Fruit fly (Drosophila melanogaster) whole organism, embryonic: Measurements from ENCODE around the gene pix.
A peak's percentile ranks its signal among the peaks of the same experiment; 100 is the strongest.

Source experiments
- Adf1 ChIP-seq: fragments of 200-800 bp; sonication (Bioruptor generic); IDR thresholded peaks from 2 replicates; pipeline ENCODE4 v1.3.6; 2022; ENCODE audit warnings: missing biosample characterization, missing genetic modification characterization
- Aef1 ChIP-seq: fragments of 200-800 bp; sonication (Bioruptor generic); IDR thresholded peaks from 3 replicates; pipeline ENCODE4 v1.3.6; 2022; ENCODE audit warnings: missing biosample characterization, missing genetic modification characterization
- CG11456 ChIP-seq: fragments of 200-800 bp; sonication (Bioruptor generic); IDR thresholded peaks from 3 replicates; pipeline ENCODE4 v1.3.6; 2022; ENCODE audit warnings: missing biosample characterization, missing genetic modification characterization
- CG11695 ChIP-seq: fragments of 200-800 bp; sonication (Bioruptor generic); IDR thresholded peaks from 3 replicates; pipeline ENCODE4 v1.3.6; 2022; ENCODE audit warnings: missing biosample characterization, missing genetic modification characterization
- CG13296 ChIP-seq: fragments of 200-800 bp; sonication (Bioruptor generic); optimal IDR thresholded peaks from 3 replicates; lab custom pipeline; 2018; ENCODE audit warnings: missing biosample characterization, mild to moderate bottlenecking, missing genetic modification characterization
- CG14441 ChIP-seq: fragments of 200-800 bp; sonication (Bioruptor generic); IDR thresholded peaks from 2 replicates; pipeline ENCODE4 v1.3.6; 2022; ENCODE audit warnings: missing biosample characterization, missing genetic modification characterization
- CG2129 ChIP-seq: fragments of 200-800 bp; sonication (Bioruptor generic); IDR thresholded peaks from 2 replicates; pipeline ENCODE4 v1.3.6; 2022; ENCODE audit warnings: missing biosample characterization, missing genetic modification characterization; ENCODE audit not compliant: partially characterized antibody
- CG31224 ChIP-seq: fragments of 200-800 bp; sonication (Bioruptor generic); IDR thresholded peaks from 2 replicates; pipeline ENCODE4 v1.3.6; 2022; ENCODE audit warnings: missing biosample characterization, missing genetic modification characterization
- CG31365 ChIP-seq: fragments of 200-800 bp; sonication (Bioruptor generic); optimal IDR thresholded peaks from 2 replicates; lab custom pipeline; 2018; ENCODE audit warnings: missing biosample characterization, mild to moderate bottlenecking, missing genetic modification characterization
- CG3163 ChIP-seq: fragments of 200-800 bp; sonication (Bioruptor generic); optimal IDR thresholded peaks from 3 replicates; lab custom pipeline; 2016; ENCODE audit warnings: missing biosample characterization, missing genetic modification characterization
- CG6254 ChIP-seq: fragments of 200-800 bp; sonication (Bioruptor generic); optimal IDR thresholded peaks from 3 replicates; lab custom pipeline; 2017; ENCODE audit warnings: mild to moderate bottlenecking, missing biosample characterization, missing genetic modification reagents, missing genetic modification characterization
- CG6272 ChIP-seq: fragments of 200-800 bp; sonication (Bioruptor generic); IDR thresholded peaks from 2 replicates; pipeline ENCODE4 v1.3.6; 2022; ENCODE audit warnings: missing biosample characterization, missing genetic modification characterization
- CG6683 ChIP-seq: fragments of 200-800 bp; sonication (Bioruptor generic); optimal IDR thresholded peaks from 2 replicates; lab custom pipeline; 2017; ENCODE audit warnings: missing biosample characterization, mild to moderate bottlenecking, missing genetic modification characterization, missing genetic modification reagents
- CG6791 ChIP-seq: fragments of 200-800 bp; sonication (Bioruptor generic); IDR thresholded peaks from 3 replicates; pipeline ENCODE4 v1.3.6; 2022; ENCODE audit warnings: missing biosample characterization, missing genetic modification characterization; ENCODE audit not compliant: partially characterized antibody
- CG9797 ChIP-seq: fragments of 200-800 bp; sonication (Bioruptor generic); optimal IDR thresholded peaks from 3 replicates; lab custom pipeline; 2018; ENCODE audit warnings: missing biosample characterization, mild to moderate bottlenecking, missing genetic modification characterization
- CHES-1-like ChIP-seq: fragments of 200-800 bp; sonication (Bioruptor generic); optimal IDR thresholded peaks from 2 replicates; lab custom pipeline; 2016; ENCODE audit warnings: missing biosample characterization, missing genetic modification characterization
- CrebB ChIP-seq: fragments of 200-800 bp; sonication (Bioruptor generic); optimal IDR thresholded peaks from 3 replicates; lab custom pipeline; 2018; ENCODE audit warnings: missing biosample characterization, mild to moderate bottlenecking, missing genetic modification characterization
- Gug ChIP-seq: fragments of 200-800 bp; sonication (Bioruptor generic); IDR thresholded peaks from 4 replicates; pipeline ENCODE4 v1.3.6; 2022; ENCODE audit warnings: missing biosample characterization, missing genetic modification characterization
- Hand ChIP-seq: fragments of 200-800 bp; sonication (Bioruptor generic); optimal IDR thresholded peaks from 2 replicates; lab custom pipeline; 2017; ENCODE audit warnings: mild to moderate bottlenecking, missing biosample characterization, missing genetic modification reagents, missing genetic modification characterization
- Myb ChIP-seq: fragments of 200-800 bp; sonication (Bioruptor generic); optimal IDR thresholded peaks from 2 replicates; lab custom pipeline; 2016; ENCODE audit warnings: missing biosample characterization, missing genetic modification characterization
- Sin3A ChIP-seq: fragments of >200 bp; optimal IDR thresholded peaks from 2 replicates; lab custom pipeline; 2018
- Sox100B ChIP-seq: fragments of 200-800 bp; sonication (Bioruptor generic); optimal IDR thresholded peaks from 3 replicates; lab custom pipeline; 2018; ENCODE audit warnings: missing biosample characterization, mild to moderate bottlenecking, missing genetic modification characterization
- Sry-δ ChIP-seq: fragments of 200-800 bp; sonication (Bioruptor generic); optimal IDR thresholded peaks from 2 replicates; lab custom pipeline; 2016; ENCODE audit warnings: missing biosample characterization, missing genetic modification characterization
- ap ChIP-seq: fragments of 200-800 bp; sonication (Bioruptor generic); IDR thresholded peaks from 2 replicates; pipeline ENCODE4 v1.3.6; 2022; ENCODE audit warnings: missing biosample characterization, missing genetic modification characterization
- ase ChIP-seq: fragments of 200-800 bp; sonication (Bioruptor generic); IDR thresholded peaks from 3 replicates; pipeline ENCODE4 v1.3.6; 2022; ENCODE audit warnings: missing biosample characterization, missing genetic modification characterization
- bcd ChIP-seq: fragments of 200-800 bp; sonication (Bioruptor generic); optimal IDR thresholded peaks from 2 replicates; lab custom pipeline; 2017; ENCODE audit warnings: missing biosample characterization, mild to moderate bottlenecking, missing genetic modification characterization
- btn ChIP-seq: fragments of 200-800 bp; sonication (Bioruptor generic); optimal IDR thresholded peaks from 2 replicates; lab custom pipeline; 2016; ENCODE audit warnings: missing biosample characterization, missing genetic modification characterization
- caup ChIP-seq: fragments of 200-800 bp; sonication (Bioruptor generic); optimal IDR thresholded peaks from 3 replicates; lab custom pipeline; 2017; ENCODE audit warnings: missing biosample characterization, mild to moderate bottlenecking, missing genetic modification characterization, moderate library complexity; ENCODE audit not compliant: severe bottlenecking
- chinmo ChIP-seq: fragments of 200-800 bp; sonication (Bioruptor generic); IDR thresholded peaks from 4 replicates; pipeline ENCODE4 v1.3.6; 2022; ENCODE audit warnings: missing biosample characterization, missing genetic modification characterization; ENCODE audit not compliant: partially characterized antibody
- chn ChIP-seq: fragments of 200-800 bp; sonication (Bioruptor generic); optimal IDR thresholded peaks from 2 replicates; lab custom pipeline; 2016; ENCODE audit warnings: missing biosample characterization, missing genetic modification characterization
- cwo ChIP-seq: fragments of 200-800 bp; sonication (Bioruptor generic); optimal IDR thresholded peaks from 3 replicates; lab custom pipeline; 2017; ENCODE audit warnings: missing biosample characterization, missing genetic modification characterization, mild to moderate bottlenecking, moderate library complexity, missing genetic modification reagents
- dimm ChIP-seq: fragments of 200-800 bp; sonication (Bioruptor generic); IDR thresholded peaks from 2 replicates; pipeline ENCODE4 v1.3.6; 2022; ENCODE audit warnings: missing biosample characterization, missing genetic modification characterization
- emc ChIP-seq: fragments of 200-800 bp; sonication (Bioruptor generic); optimal IDR thresholded peaks from 2 replicates; lab custom pipeline; 2016; ENCODE audit warnings: missing biosample characterization, missing genetic modification characterization
- ewg ChIP-seq: fragments of 200-800 bp; sonication (Bioruptor generic); optimal IDR thresholded peaks from 3 replicates; lab custom pipeline; 2017; ENCODE audit warnings: mild to moderate bottlenecking, missing biosample characterization, missing genetic modification reagents, missing genetic modification characterization
- hkb ChIP-seq, 2 experiments: fragments of 200-800 bp in 1 of 2; fragments of >200 bp in 1 of 2; sonication (Bioruptor generic) in 1 of 2; IDR thresholded peaks in 1 of 2; optimal IDR thresholded peaks in 1 of 2; 2 replicates each; pipeline versions ENCODE4 v1.3.6 to Lab custom; 2017 to 2022; ENCODE audit warnings: missing biosample characterization in 1 of 2, missing genetic modification characterization in 1 of 2
- jigr1 ChIP-seq: fragments of 200-800 bp; sonication (Bioruptor generic); IDR thresholded peaks from 3 replicates; pipeline ENCODE4 v1.3.6; 2022; ENCODE audit warnings: missing biosample characterization, missing genetic modification characterization
- mirr ChIP-seq: fragments of 200-800 bp; sonication (Bioruptor generic); optimal IDR thresholded peaks from 3 replicates; lab custom pipeline; 2018; ENCODE audit warnings: missing biosample characterization, mild to moderate bottlenecking, missing genetic modification characterization
- odd ChIP-seq: fragments of 200-800 bp; sonication (Bioruptor generic); optimal IDR thresholded peaks from 2 replicates; lab custom pipeline; 2017; ENCODE audit warnings: missing biosample characterization, mild to moderate bottlenecking, missing genetic modification characterization
- pb ChIP-seq: fragments of 200-800 bp; sonication (Bioruptor generic); optimal IDR thresholded peaks from 3 replicates; lab custom pipeline; 2016; ENCODE audit warnings: missing biosample characterization, missing genetic modification characterization
- pnt ChIP-seq: fragments of 200-800 bp; sonication (Bioruptor generic); optimal IDR thresholded peaks from 3 replicates; lab custom pipeline; 2016; ENCODE audit warnings: missing biosample characterization, missing genetic modification characterization
- pros ChIP-seq: fragments of 200-800 bp; sonication (Bioruptor generic); optimal IDR thresholded peaks from 3 replicates; lab custom pipeline; 2019; ENCODE audit warnings: missing biosample characterization, mild to moderate bottlenecking, missing genetic modification characterization, moderate library complexity
- row ChIP-seq: fragments of 200-800 bp; sonication (Bioruptor generic); IDR thresholded peaks from 3 replicates; pipeline ENCODE4 v1.3.6; 2022; ENCODE audit warnings: missing biosample characterization, missing genetic modification characterization
- schlank ChIP-seq: fragments of 200-800 bp; sonication (Bioruptor generic); optimal IDR thresholded peaks from 2 replicates; lab custom pipeline; 2018; ENCODE audit warnings: missing biosample characterization, mild to moderate bottlenecking, missing genetic modification characterization
- scrt ChIP-seq: fragments of 200-800 bp; sonication (Bioruptor generic); optimal IDR thresholded peaks from 2 replicates; lab custom pipeline; 2018; ENCODE audit warnings: missing biosample characterization, mild to moderate bottlenecking, missing genetic modification characterization, moderate library complexity
- sens ChIP-seq: fragments of 200-800 bp; sonication (Bioruptor generic); peaks from one replicate; lab custom pipeline; 2016; ENCODE audit warnings: missing biosample characterization, missing genetic modification characterization
- seq ChIP-seq: fragments of 200-800 bp; sonication (Bioruptor generic); IDR thresholded peaks from 2 replicates; pipeline ENCODE4 v1.3.6; 2022; ENCODE audit warnings: missing biosample characterization, missing genetic modification characterization
- so ChIP-seq: fragments of 200-800 bp; sonication (Bioruptor generic); IDR thresholded peaks from 3 replicates; pipeline ENCODE4 v1.3.6; 2022; ENCODE audit warnings: missing biosample characterization, missing genetic modification characterization
- sqz ChIP-seq: fragments of 200-800 bp; sonication (Bioruptor generic); optimal IDR thresholded peaks from 3 replicates; lab custom pipeline; 2018; ENCODE audit warnings: missing biosample characterization, mild to moderate bottlenecking, missing genetic modification characterization
- trem ChIP-seq: fragments of 200-800 bp; optimal IDR thresholded peaks from 3 replicates; lab custom pipeline; 2019; ENCODE audit warnings: missing biosample characterization, mild to moderate bottlenecking, missing genetic modification characterization, moderate library complexity
- usp ChIP-seq: fragments of >200 bp; optimal IDR thresholded peaks from 2 replicates; lab custom pipeline; 2017; ENCODE audit warnings: missing biosample characterization, missing genetic modification characterization

Gene pix

dm6 chr3L:8986582-8986981 lies 12.0 kb upstream of the pix start, which contains the start of gene CG5068 (continued):
- TF ChIP-seq pnt = no peak
- TF ChIP-seq trem (tag; lab: Kevin White, UChicago) = peak; percentile 55
- peak; percentile 32 for TF ChIP-seq Sry-δ
- TF ChIP-seq row = no peak
- no peak for TF ChIP-seq so (GFP tag; lab: Robert Waterston, UW)
- peak; percentile 77 for TF ChIP-seq CG9797 (GFP tag; lab: Kevin White, UChicago)
- TF ChIP-seq Myb = peak; percentile 98
- TF ChIP-seq ap (GFP tag; lab: Robert Waterston, UW) = no peak
- TF ChIP-seq ewg (GFP tag; lab: Kevin White, UChicago) = peak; percentile 5
- TF ChIP-seq Sin3A (lab: Kevin White, UChicago) = peak; percentile 33
- no peak for TF ChIP-seq sqz (GFP tag; lab: Kevin White, UChicago)

dm6 chr3L:8985848-8986320 lies 11.3 kb upstream of the pix start, which contains the start of gene Galk:
Gene Galk, minus strand, starts transcription at chr3L:8986091.
- TF ChIP-seq CG11456 (GFP tag; lab: Robert Waterston, UW) (peak; percentile 90), CG31365 (peak; percentile 26), chn (GFP tag; lab: Kevin White, UChicago) (peak; percentile 12), CG11695 (peak; percentile 38; the same call in 1 of the 3 replicates), CG2129 (GFP tag; lab: Robert Waterston, UW) (no peak), CG14441 (GFP tag; lab: Robert Waterston, UW) (peak; percentile 82), CHES-1-like (GFP tag; lab: Kevin White, UChicago) (peak; percentile 58), CG6791 (no peak), ase (GFP tag; lab: Robert Waterston, UW) (peak; percentile 57; the same call in 2 of the 3 replicates), cwo (GFP tag; lab: Kevin White, UChicago) (peak; percentile 70), seq (GFP tag; lab: Robert Waterston, UW) (0 out of 2 replicates have a peak, but pooled peaks have one; percentile 10), usp (no peak), pb (GFP tag; lab: Kevin White, UChicago) (no peak), Adf1 (peak; percentile 52), Gug (GFP tag; lab: Robert Waterston, UW) (peak; percentile 84; the same call in 3 of the 4 replicates), CG13296 (peak; percentile 78), scrt (GFP tag; lab: Kevin White, UChicago) (peak; percentile 42), CG6254 (peak; percentile 36), Aef1 (GFP tag; lab: Robert Waterston, UW) (peak; percentile 53; the same call in 1 of the 3 replicates), mirr (GFP tag; lab: Kevin White, UChicago) (peak; percentile 93), CG6272 (GFP tag; lab: Robert Waterston, UW) (0 out of 2 replicates have a peak, but pooled peaks have one; percentile 21), hkb (optimal IDR thresholded peaks at IDR 0.05; lab: Kevin White, UChicago) (no peak), hkb (GFP tag; IDR thresholded peaks at IDR 0.05; lab: Robert Waterston, UW) (peak; percentile 65), odd (peak; percentile 62), schlank (tag; lab: Kevin White, UChicago) (peak; percentile 25), CG3163 (GFP tag; lab: Kevin White, UChicago) (peak; percentile 5), CG6683 (GFP tag; lab: Kevin White, UChicago) (peak; percentile 7), pros (no peak), emc (peak; percentile 1), btn (GFP tag; lab: Kevin White, UChicago) (no peak), jigr1 (no peak), bcd (GFP tag; lab: Kevin White, UChicago) (peak; percentile 50), dimm (GFP tag; lab: Robert Waterston, UW) (0 out of 2 replicates have a peak, but pooled peaks have one; percentile 8), CrebB (tag; lab: Kevin White, UChicago) (peak; percentile 70), Hand (GFP tag; lab: Kevin White, UChicago) (peak; percentile 54), CG31224 (GFP tag; lab: Robert Waterston, UW) (peak; percentile 52), Sox100B (GFP tag; lab: Kevin White, UChicago) (no peak), caup (peak; percentile 65), sens (GFP tag; lab: Kevin White, UChicago) (peak; percentile 65), chinmo (GFP tag; lab: Robert Waterston, UW) (no peak)
